Fruit fly (Drosophila melanogaster): ENCODE data around the gene bon.

The bon gene

dm6 chr3R:20617583-20617982 is 24.6 kb downstream of the bon start, which contains the start of gene CG5466:
Gene CG5466, plus strand, starts transcription at chr3R:20617883.
- TF ChIP-seq CG7368 (GFP tag; optimal IDR thresholded peaks at IDR 0.05) (no peak), Eip75B (GFP tag; optimal IDR thresholded peaks at IDR 0.05) (no peak), Eip78C (GFP tag) (peak; percentile 22), Met (GFP tag; optimal IDR thresholded peaks at IDR 0.05) (no peak), acj6 (GFP tag; optimal IDR thresholded peaks at IDR 0.05) (no peak)

DNA sequence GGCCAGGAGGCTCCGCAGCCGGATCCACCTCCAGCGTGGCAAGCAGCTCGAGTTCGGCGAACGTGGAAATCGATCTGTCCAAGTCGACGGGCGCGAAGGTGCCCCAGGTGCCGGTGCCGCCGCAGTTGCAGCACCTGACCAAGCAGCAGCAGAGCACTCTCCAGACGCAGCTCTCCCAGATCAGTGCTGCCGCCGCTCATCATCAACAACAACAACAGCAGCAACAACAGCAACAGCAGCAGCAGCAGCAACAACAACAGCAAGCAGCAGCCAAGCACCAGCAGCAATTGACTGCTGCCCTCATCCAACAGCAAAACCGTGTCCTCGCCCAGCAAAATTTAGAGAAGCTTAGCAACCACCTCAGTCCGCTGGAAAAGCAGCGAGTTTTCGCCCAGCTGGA is 26.0 kb downstream of the bon start:
- no peak for TF ChIP-seq CG6792 (GFP tag; optimal IDR thresholded peaks at IDR 0.05)
- TF ChIP-seq fkh (GFP tag; optimal IDR thresholded peaks at IDR 0.05), result no peak
- no peak for TF ChIP-seq Hr4 (GFP tag; optimal IDR thresholded peaks at IDR 0.05)
- TF ChIP-seq Ets21C (GFP tag; optimal IDR thresholded peaks at IDR 0.05), result no peak
- no peak for TF ChIP-seq Lpt (GFP tag; optimal IDR thresholded peaks at IDR 0.05)
- TF ChIP-seq dsx (GFP tag; optimal IDR thresholded peaks at IDR 0.05; ENCODE audit: poor library complexity, severe bottlenecking), result no peak
- no peak for TF ChIP-seq Ets96B (tag; optimal IDR thresholded peaks at IDR 0.05)
- no peak for TF ChIP-seq Eip75B (GFP tag; optimal IDR thresholded peaks at IDR 0.05)

dm6 chr3R:20621805-20622286 is 28.9 kb downstream of the bon start, which contains the start of gene H:
Gene H, plus strand, starts transcription at chr3R:20621938.
- TF ChIP-seq Sox14 (GFP tag; optimal IDR thresholded peaks at IDR 0.05) (peak; percentile 8), esn (GFP tag; optimal IDR thresholded peaks at IDR 0.05) (no peak), CG7368 (GFP tag; optimal IDR thresholded peaks at IDR 0.05) (no peak), Hr39 (GFP tag; optimal IDR thresholded peaks at IDR 0.05) (no peak), achi (GFP tag; optimal IDR thresholded peaks at IDR 0.05) (no peak), CG15336 (GFP tag; IDR thresholded peaks at IDR 0.05) (no peak), CG11294 (GFP tag; IDR thresholded peaks at IDR 0.05) (no peak)

DNA sequence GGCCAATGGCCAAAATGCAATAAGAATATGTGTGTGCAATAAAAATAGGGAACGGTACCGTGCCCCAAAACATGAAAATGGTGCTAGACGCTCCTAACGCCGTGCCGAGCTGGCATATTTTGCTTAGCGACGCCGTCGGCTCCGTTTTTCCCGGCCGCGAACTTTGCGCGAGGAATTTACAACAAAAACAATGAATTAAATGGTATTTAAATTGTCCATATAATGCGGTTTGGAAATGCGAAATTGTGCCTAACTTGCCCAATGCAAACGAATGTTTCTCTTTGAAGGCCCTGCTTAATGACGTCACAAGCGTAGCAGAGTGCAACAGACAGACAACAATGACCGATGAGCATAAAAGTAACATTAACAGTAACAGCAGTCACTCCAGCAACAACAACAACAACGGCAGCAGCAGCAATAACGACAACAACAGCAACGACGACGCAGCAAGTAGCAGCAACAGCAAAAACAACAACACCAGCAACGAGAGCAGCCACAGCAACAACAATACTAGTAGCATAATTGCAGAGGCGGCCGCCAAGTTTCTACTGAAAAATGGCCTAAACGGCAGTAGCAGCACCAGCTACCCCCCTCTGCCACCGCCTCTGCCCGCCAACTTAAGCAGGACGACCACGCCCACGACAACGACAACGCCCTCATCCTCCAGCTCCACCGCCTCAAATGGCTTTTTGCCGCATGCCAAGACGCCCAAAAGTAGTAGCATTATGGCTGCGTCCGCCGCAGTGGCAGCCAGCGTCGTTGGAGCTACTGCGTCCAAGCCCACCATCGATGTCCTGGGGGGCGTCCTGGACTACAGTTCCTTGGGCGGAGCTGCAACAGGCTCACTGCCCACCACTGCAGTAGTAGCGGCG is 29.6 kb downstream of the bon start:
- TF ChIP-seq spab (GFP tag; optimal IDR thresholded peaks at IDR 0.05), result no peak
- TF ChIP-seq Hr38 (GFP tag; optimal IDR thresholded peaks at IDR 0.05), result no peak
- no peak for TF ChIP-seq vri (GFP tag; optimal IDR thresholded peaks at IDR 0.05)

dm6 chr3R:20626123-20626522 is 33.2 kb downstream of the bon start:
- TF ChIP-seq ss (GFP tag; optimal IDR thresholded peaks at IDR 0.05) (no peak), CG8632 (GFP tag; optimal IDR thresholded peaks at IDR 0.05) (no peak)

DNA sequence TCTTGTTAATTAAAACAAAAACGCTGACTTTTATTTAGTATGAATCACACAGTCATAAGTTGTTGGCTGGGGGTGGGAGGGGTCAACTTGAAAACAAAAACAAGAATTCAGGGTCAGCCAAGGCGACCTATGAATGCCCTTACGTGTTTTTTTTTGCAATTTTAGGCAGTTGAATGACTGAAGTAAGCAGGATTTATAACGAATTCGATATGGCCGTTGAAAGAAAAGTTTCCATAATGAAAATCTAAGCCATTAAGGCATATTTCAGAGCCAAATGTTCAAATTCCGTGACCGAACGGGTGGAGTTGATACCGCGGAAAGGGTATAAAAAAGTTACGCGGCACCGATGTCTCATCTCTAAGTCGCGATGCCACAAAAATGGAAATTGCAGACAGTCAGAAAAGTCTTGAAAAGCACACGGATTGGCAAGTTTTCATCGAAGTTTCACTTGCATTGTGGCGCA is 41.1 kb downstream of the bon start:
- peak; percentile 79 for TF ChIP-seq CG8119 (GFP tag; IDR thresholded peaks at IDR 0.05)
- no peak for TF ChIP-seq achi (GFP tag; optimal IDR thresholded peaks at IDR 0.05)
- TF ChIP-seq CG11762 (GFP tag; optimal IDR thresholded peaks at IDR 0.05; ENCODE audit: insufficient read depth), result peak; percentile 54
- no peak for TF ChIP-seq CG1621 (tag; optimal IDR thresholded peaks at IDR 0.05)
- TF ChIP-seq Eip75B (GFP tag; optimal IDR thresholded peaks at IDR 0.05), result no peak
- peak; percentile 60 for TF ChIP-seq CG11294 (GFP tag; IDR thresholded peaks at IDR 0.05)
- peak; percentile 53 for TF ChIP-seq Sox15 (GFP tag; optimal IDR thresholded peaks at IDR 0.05)
- no peak for TF ChIP-seq CG34406 (GFP tag; optimal IDR thresholded peaks at IDR 0.05)
- TF ChIP-seq CG6276 (GFP tag; optimal IDR thresholded peaks at IDR 0.05), result no peak
- no peak for TF ChIP-seq pdm3 (GFP tag; optimal IDR thresholded peaks at IDR 0.05)
- peak; percentile 78 for TF ChIP-seq acj6 (GFP tag; optimal IDR thresholded peaks at IDR 0.05)
- TF ChIP-seq CG7368 (GFP tag; optimal IDR thresholded peaks at IDR 0.05), result no peak
- TF ChIP-seq CG6792 (GFP tag; optimal IDR thresholded peaks at IDR 0.05), result peak; percentile 77
- no peak for TF ChIP-seq salr (GFP tag; optimal IDR thresholded peaks at IDR 0.05)
- no peak for TF ChIP-seq Eip93F (GFP tag; optimal IDR thresholded peaks at IDR 0.05)
- TF ChIP-seq CG10669 (GFP tag; optimal IDR thresholded peaks at IDR 0.05), result no peak
- TF ChIP-seq Smox (GFP tag; optimal IDR thresholded peaks at IDR 0.05), result no peak
- peak; percentile 39 for TF ChIP-seq fd59A (GFP tag; optimal IDR thresholded peaks at IDR 0.05)
- TF ChIP-seq CG16779 (tag; optimal IDR thresholded peaks at IDR 0.05), result no peak
- no peak for TF ChIP-seq dac (GFP tag; optimal IDR thresholded peaks at IDR 0.05)
- peak; percentile 34 for TF ChIP-seq Eip78C (GFP tag)
- TF ChIP-seq esn (GFP tag; optimal IDR thresholded peaks at IDR 0.05), result peak; percentile 86
- no peak for TF ChIP-seq OdsH (GFP tag; optimal IDR thresholded peaks at IDR 0.05)
- TF ChIP-seq Sox102F (GFP tag; optimal IDR thresholded peaks at IDR 0.05), result no peak
- TF ChIP-seq Hr39 (GFP tag; optimal IDR thresholded peaks at IDR 0.05), result peak; percentile 84

All from whole organism, prepupa.